Worm (Caenorhabditis elegans) whole organism, young adult: ENCODE data around the gene twk-7.
A peak's percentile ranks its signal among the peaks of the same experiment; 100 is the strongest.

ENCODE experiments used
- B0019.2 ChIP-seq: fragments of 200-800 bp; sonication (Bioruptor generic); conservative IDR thresholded peaks from 2 replicates; pipeline ENCODE4 v1.3.6; 2022; ENCODE audit warnings: missing genetic modification reagents, missing genetic modification characterization, missing compliant biosample characterization
- B0261.1 ChIP-seq: sonication (generic microtip); optimal IDR thresholded peaks from 2 replicates; lab custom pipeline; 2016; ENCODE audit warnings: mild to moderate bottlenecking, missing genetic modification characterization, moderate library complexity, missing compliant biosample characterization
- C06A6.2 ChIP-seq: fragments of 200-800 bp; sonication (Bioruptor generic); conservative IDR thresholded peaks from 2 replicates; pipeline ENCODE4 v1.3.6; 2022; ENCODE audit warnings: missing genetic modification characterization, missing compliant biosample characterization
- D2030.7 ChIP-seq: fragments of 200-800 bp; sonication (Bioruptor generic); IDR thresholded peaks from 2 replicates; pipeline ENCODE4 v1.3.6; 2022; ENCODE audit warnings: missing genetic modification reagents, missing genetic modification characterization, missing compliant biosample characterization
- F33H1.4 ChIP-seq: fragments of 200-800 bp; sonication (Bioruptor generic); IDR thresholded peaks from 2 replicates; pipeline ENCODE4 v1.3.6; 2022; ENCODE audit warnings: missing genetic modification reagents, missing genetic modification characterization, missing compliant biosample characterization
- F39B2.1 ChIP-seq: fragments of 200-800 bp; sonication (Bioruptor generic); IDR thresholded peaks from 2 replicates; pipeline ENCODE4 v1.3.6; 2022; ENCODE audit warnings: missing genetic modification reagents, missing genetic modification characterization, missing compliant biosample characterization
- F57A8.1 ChIP-seq: fragments of 200-800 bp; sonication (Bioruptor generic); optimal IDR thresholded peaks from 2 replicates; lab custom pipeline; 2018; ENCODE audit warnings: mild to moderate bottlenecking, missing genetic modification characterization, moderate library complexity, missing compliant biosample characterization
- K12H6.12 ChIP-seq: fragments of 200-800 bp; sonication (Bioruptor generic); optimal IDR thresholded peaks from 2 replicates; lab custom pipeline; 2018; ENCODE audit warnings: mild to moderate bottlenecking, missing genetic modification characterization, missing compliant biosample characterization
- T26A5.8 ChIP-seq: sonication (generic microtip); optimal IDR thresholded peaks from 2 replicates; lab custom pipeline; 2016; ENCODE audit warnings: missing genetic modification characterization, missing compliant biosample characterization
- Y56A3A.18 ChIP-seq: fragments of 200-800 bp; sonication (Bioruptor generic); IDR thresholded peaks from 2 replicates; pipeline ENCODE4 v1.3.6; 2022; ENCODE audit warnings: missing genetic modification reagents, missing genetic modification characterization, missing compliant biosample characterization
- attf-6 ChIP-seq: fragments of 200-800 bp; sonication (Bioruptor generic); IDR thresholded peaks from 2 replicates; pipeline ENCODE4 v1.3.6; 2022; ENCODE audit warnings: missing genetic modification reagents, missing genetic modification characterization, missing compliant biosample characterization
- cebp-1 ChIP-seq, 2 experiments: fragments of 200-800 bp in 1 of 2; sonication (Bioruptor generic) in 1 of 2; sonication (generic microtip) in 1 of 2; IDR thresholded peaks in 1 of 2; optimal IDR thresholded peaks in 1 of 2; 2 replicates each; pipeline versions ENCODE4 v1.3.6 to Lab custom; 2017 to 2022; ENCODE audit warnings: missing compliant biosample characterization in 2 of 2, missing genetic modification characterization in 2 of 2, mild to moderate bottlenecking in 1 of 2, missing genetic modification reagents in 1 of 2, moderate library complexity in 1 of 2
- cebp-2 ChIP-seq: fragments of 200-800 bp; sonication (Bioruptor generic); IDR thresholded peaks from 2 replicates; pipeline ENCODE4 v1.3.6; 2022; ENCODE audit warnings: missing genetic modification characterization, missing compliant biosample characterization
- dox-1 ChIP-seq: fragments of 200-800 bp; sonication (Bioruptor generic); IDR thresholded peaks from 2 replicates; pipeline ENCODE4 v1.3.6; 2022; ENCODE audit warnings: missing genetic modification reagents, missing genetic modification characterization, missing compliant biosample characterization
- efl-1 ChIP-seq: fragments of 150-350 bp; optimal IDR thresholded peaks from 2 replicates; lab custom pipeline; 2014; ENCODE audit warnings: missing biosample characterization, missing genetic modification reagents, missing genetic modification characterization
- ekl-4 ChIP-seq: fragments of 200-800 bp; sonication (Bioruptor generic); IDR thresholded peaks from 2 replicates; pipeline ENCODE4 v1.3.6; 2022; ENCODE audit warnings: missing genetic modification reagents, missing genetic modification characterization, missing compliant biosample characterization
- hmg-1.2 ChIP-seq: fragments of 200-800 bp; sonication (Bioruptor generic); IDR thresholded peaks from 2 replicates; pipeline ENCODE4 v1.3.6; 2022; ENCODE audit warnings: missing genetic modification reagents, missing genetic modification characterization, missing compliant biosample characterization
- hsf-1 ChIP-seq: fragments of 200-800 bp; sonication (Bioruptor generic); IDR thresholded peaks from 2 replicates; pipeline ENCODE4 v1.3.6; 2022; ENCODE audit warnings: missing genetic modification reagents, missing genetic modification characterization, missing compliant biosample characterization
- lin-35 ChIP-seq, 3 experiments: fragments of 150-350 bp in 2 of 3; sonication (generic microtip) in 1 of 3; optimal IDR thresholded peaks; 2 replicates each; lab custom pipeline; 2014 to 2018; ENCODE audit warnings: missing biosample characterization in 3 of 3, missing genetic modification characterization in 3 of 3, missing genetic modification reagents in 3 of 3
- lin-54 ChIP-seq: fragments of 200-800 bp; sonication (Bioruptor generic); optimal IDR thresholded peaks from 2 replicates; lab custom pipeline; 2018; ENCODE audit warnings: mild to moderate bottlenecking, missing genetic modification characterization, missing compliant biosample characterization
- lsl-1 ChIP-seq: fragments of 200-800 bp; sonication (Bioruptor generic); optimal IDR thresholded peaks from 2 replicates; lab custom pipeline; 2018; ENCODE audit warnings: mild to moderate bottlenecking, missing genetic modification characterization, moderate library complexity, missing compliant biosample characterization
- madf-10 ChIP-seq: sonication (generic microtip); optimal IDR thresholded peaks from 2 replicates; lab custom pipeline; 2016; ENCODE audit warnings: mild to moderate bottlenecking, missing genetic modification characterization, missing compliant biosample characterization
- madf-3 ChIP-seq: fragments of 200-800 bp; sonication (Bioruptor generic); IDR thresholded peaks from 2 replicates; pipeline ENCODE4 v1.3.6; 2022; ENCODE audit warnings: missing genetic modification reagents, missing genetic modification characterization, missing compliant biosample characterization
- madf-6 ChIP-seq: fragments of 200-800 bp; sonication (Bioruptor generic); IDR thresholded peaks from 2 replicates; pipeline ENCODE4 v1.3.6; 2022; ENCODE audit warnings: missing genetic modification reagents, missing genetic modification characterization, missing compliant biosample characterization
- madf-8 ChIP-seq: fragments of 200-800 bp; sonication (Bioruptor generic); conservative IDR thresholded peaks from 2 replicates; pipeline ENCODE4 v1.3.6; 2022; ENCODE audit warnings: missing genetic modification reagents, missing genetic modification characterization, missing compliant biosample characterization
- mcd-1 ChIP-seq: fragments of 200-800 bp; sonication (Bioruptor generic); IDR thresholded peaks from 2 replicates; pipeline ENCODE4 v1.3.6; 2022; ENCODE audit warnings: missing genetic modification reagents, missing genetic modification characterization, missing compliant biosample characterization
- nfyb-1 ChIP-seq: fragments of 200-800 bp; sonication (Bioruptor generic); IDR thresholded peaks from 2 replicates; pipeline ENCODE4 v1.3.6; 2022; ENCODE audit warnings: missing genetic modification reagents, missing genetic modification characterization, missing compliant biosample characterization
- nhr-120 ChIP-seq: fragments of 200-800 bp; sonication (Bioruptor generic); IDR thresholded peaks from 2 replicates; pipeline ENCODE4 v1.3.6; 2022; ENCODE audit warnings: missing genetic modification characterization, missing compliant biosample characterization
- pha-4 ChIP-seq: fragments of 150-350 bp; sonication (generic microtip); optimal IDR thresholded peaks from 2 replicates; lab custom pipeline; 2014; ENCODE audit warnings: missing biosample characterization, missing genetic modification reagents, missing genetic modification characterization
- sea-2 ChIP-seq: fragments of 200-800 bp; sonication (Bioruptor generic); IDR thresholded peaks from 2 replicates; pipeline ENCODE4 v1.3.6; 2022; ENCODE audit warnings: missing genetic modification characterization, missing compliant biosample characterization
- snpc-1.3 ChIP-seq: sonication (generic microtip); optimal IDR thresholded peaks from 2 replicates; lab custom pipeline; 2017; ENCODE audit warnings: missing genetic modification characterization, mild to moderate bottlenecking, missing compliant biosample characterization, antibody characterized with exemption, moderate library complexity, missing genotype, missing genetic modification reagents; ENCODE audit not compliant: insufficient read depth
- snpc-3.4 ChIP-seq: sonication (generic microtip); optimal IDR thresholded peaks from 2 replicates; lab custom pipeline; 2017; ENCODE audit warnings: missing genetic modification characterization, mild to moderate bottlenecking, missing compliant biosample characterization, antibody characterized with exemption, moderate library complexity, missing genotype, missing genetic modification reagents
- sptf-2 ChIP-seq: fragments of 200-800 bp; sonication (Bioruptor generic); optimal IDR thresholded peaks from 2 replicates; lab custom pipeline; 2018; ENCODE audit warnings: mild to moderate bottlenecking, missing genetic modification characterization, missing compliant biosample characterization
- tbp1 ChIP-seq: fragments of 200-800 bp; sonication (Bioruptor generic); optimal IDR thresholded peaks from 2 replicates; lab custom pipeline; 2018; ENCODE audit warnings: mild to moderate bottlenecking, missing genetic modification characterization, missing compliant biosample characterization
- unc-62 ChIP-seq: fragments of 150-350 bp; optimal IDR thresholded peaks from 2 replicates; lab custom pipeline; 2014; ENCODE audit warnings: missing biosample characterization, missing genetic modification reagents, missing genetic modification characterization
- xnd-1 ChIP-seq: sonication (generic microtip); optimal IDR thresholded peaks from 2 replicates; lab custom pipeline; 2016; ENCODE audit warnings: missing genotype, missing genetic modification reagents, missing genetic modification characterization, missing compliant biosample characterization
- ztf-18 ChIP-seq: sonication (generic microtip); optimal IDR thresholded peaks from 2 replicates; lab custom pipeline; 2016; ENCODE audit warnings: missing genotype, mild to moderate bottlenecking, missing genetic modification characterization, missing compliant biosample characterization
- ztf-22 ChIP-seq: fragments of 200-800 bp; sonication (Bioruptor generic); optimal IDR thresholded peaks from 2 replicates; lab custom pipeline; 2018; ENCODE audit warnings: mild to moderate bottlenecking, missing genetic modification characterization, moderate library complexity, missing compliant biosample characterization
- ztf-26 ChIP-seq: sonication (generic microtip); optimal IDR thresholded peaks from 2 replicates; lab custom pipeline; 2017; ENCODE audit warnings: missing genetic modification characterization, missing compliant biosample characterization
- ztf-6 ChIP-seq: fragments of 200-800 bp; sonication (Bioruptor generic); IDR thresholded peaks from 2 replicates; pipeline ENCODE4 v1.3.6; 2022; ENCODE audit warnings: missing genetic modification reagents, missing genetic modification characterization, missing compliant biosample characterization

twk-7 gene

DNA sequence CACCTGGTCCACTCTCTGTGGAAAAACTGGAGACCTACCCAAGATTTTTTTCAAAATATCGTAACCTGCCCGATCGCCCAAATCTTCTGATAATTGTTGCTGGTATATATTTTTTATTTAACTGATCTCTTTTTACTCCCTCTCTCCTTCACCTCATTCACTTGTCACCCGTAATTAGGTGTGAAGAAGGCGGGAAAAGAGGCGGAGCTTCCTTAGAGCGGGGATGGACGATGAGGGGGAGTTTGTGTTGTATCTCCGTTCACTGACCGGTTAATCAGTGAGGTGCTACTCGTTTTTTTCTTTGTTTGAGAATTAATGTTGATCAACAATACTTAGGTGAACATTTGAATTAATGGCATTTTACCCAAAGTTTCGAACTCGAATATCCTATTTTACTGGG is 21.1 kb downstream of the twk-7 start, which contains the start of gene ceh-16:
Gene ceh-16, plus strand, starts transcription at position 301 of the 400 bp plus-strand sequence.
- TF ChIP-seq nhr-120 (GFP tag; lab: Robert Waterston, UW): no peak
- TF ChIP-seq Y56A3A.18 (GFP tag; lab: Robert Waterston, UW): no peak
- no peak for TF ChIP-seq pha-4 (tag; lab: Kevin White, UChicago)
- TF ChIP-seq unc-62 (GFP tag; lab: Kevin White, UChicago): no peak
- no peak for TF ChIP-seq cebp-2 (GFP tag; lab: Robert Waterston, UW)
- no peak for TF ChIP-seq lin-35 (GFP tag; optimal IDR thresholded peaks at IDR 0.05; lab: Kevin White, UChicago)

DNA sequence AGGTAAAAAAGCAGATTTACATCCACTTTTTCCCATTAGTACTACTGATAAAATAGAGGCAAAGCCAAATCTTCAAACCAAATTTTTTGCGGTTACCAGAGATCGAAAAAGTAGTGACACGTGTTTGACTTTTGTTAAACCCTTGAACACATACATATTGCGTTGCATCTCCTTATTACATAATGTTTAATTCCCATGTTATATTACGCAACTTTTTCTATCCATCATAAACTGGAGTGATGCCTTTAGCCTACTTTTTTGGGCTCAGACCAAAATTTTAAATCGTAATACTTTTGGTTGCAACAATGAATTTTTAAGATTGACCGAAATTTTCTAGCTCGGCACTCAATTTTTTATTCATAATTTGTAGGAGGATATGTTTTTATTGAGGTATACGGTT is 21.6 kb downstream of the twk-7 start:
- TF ChIP-seq madf-10 (tag; lab: Kevin White, UChicago) (no peak), cebp-1 (GFP tag; IDR thresholded peaks at IDR 0.05; lab: Robert Waterston, UW) (no peak), cebp-1 (tag; optimal IDR thresholded peaks at IDR 0.05; lab: Kevin White, UChicago) (no peak), ztf-22 (GFP tag; lab: Kevin White, UChicago) (no peak), nhr-120 (GFP tag; lab: Robert Waterston, UW) (no peak), madf-3 (GFP tag; lab: Robert Waterston, UW) (no peak), ekl-4 (GFP tag; lab: Robert Waterston, UW) (no peak), F39B2.1 (no peak)
- TF ChIP-seq, all 124 proteins: peak for 0

- no peak for TF ChIP-seq B0261.1 (tag; lab: Kevin White, UChicago)
- TF ChIP-seq, all 124 proteins: peak for 0
Observed at ce11 chrIII:8621002-8621401, 22.5 kb downstream of the twk-7 start.

- TF ChIP-seq F39B2.1 (no peak), dox-1 (no peak), B0019.2 (GFP tag; lab: Robert Waterston, UW) (no peak), madf-10 (tag; lab: Kevin White, UChicago) (no peak), hmg-1.2 (GFP tag; lab: Robert Waterston, UW) (no peak), Y56A3A.18 (GFP tag; lab: Robert Waterston, UW) (no peak), lin-35 (GFP tag; optimal IDR thresholded peaks at IDR 0.05; lab: Kevin White, UChicago) (no peak), ztf-26 (tag; lab: Kevin White, UChicago) (no peak), K12H6.12 (no peak), lin-54 (GFP tag; lab: Kevin White, UChicago) (no peak), sptf-2 (GFP tag; lab: Kevin White, UChicago) (no peak), T26A5.8 (tag; lab: Kevin White, UChicago) (no peak), C06A6.2 (GFP tag; lab: Robert Waterston, UW) (no peak)
Observed at ce11 chrIII:8620259-8620658, 23.3 kb downstream of the twk-7 start.

- TF ChIP-seq nfyb-1 (GFP tag; lab: Robert Waterston, UW): no peak
- no peak for TF ChIP-seq ztf-18 (tag; lab: Kevin White, UChicago)
- peak; percentile 48 for TF ChIP-seq snpc-1.3
- peak; percentile 46 for TF ChIP-seq efl-1 (GFP tag; lab: Kevin White, UChicago)
- peak; percentile 55; the same call in 1 of the 2 replicates for TF ChIP-seq D2030.7 (GFP tag; lab: Robert Waterston, UW)
- no peak for TF ChIP-seq F57A8.1 (GFP tag; lab: Kevin White, UChicago)
- TF ChIP-seq snpc-3.4 (tag; lab: Kevin White, UChicago): peak; percentile 74
- TF ChIP-seq madf-6 (GFP tag; lab: Robert Waterston, UW): peak; percentile 91
- TF ChIP-seq tbp1: peak; percentile 31
- TF ChIP-seq ztf-6 (GFP tag; lab: Robert Waterston, UW): no peak
- TF ChIP-seq hsf-1 (GFP tag; lab: Robert Waterston, UW): 0 out of 2 replicates have a peak, but pooled peaks have one; percentile 46
- peak; percentile 27; the same call in 1 of the 2 replicates for TF ChIP-seq mcd-1 (GFP tag; lab: Robert Waterston, UW)
- TF ChIP-seq xnd-1: peak; percentile 87
- peak; percentile 9 for TF ChIP-seq lin-54 (GFP tag; lab: Kevin White, UChicago)
- peak; percentile 94 for TF ChIP-seq lsl-1 (GFP tag; lab: Kevin White, UChicago)
- TF ChIP-seq attf-6 (GFP tag; lab: Robert Waterston, UW): no peak
- TF ChIP-seq sea-2 (GFP tag; lab: Robert Waterston, UW): no peak
- peak; percentile 92 for TF ChIP-seq F33H1.4
- peak; percentile 77 for TF ChIP-seq madf-8 (GFP tag; lab: Robert Waterston, UW)
Observed at ce11 chrIII:8618412-8618960, 25.1 kb downstream of the twk-7 start, which contains the start of gene C13G5.2. TSS of gene C13G5.2 (minus strand) at chrIII:8618462.
